Worm (Caenorhabditis elegans) whole organism, L4 larva: ENCODE measurements around the gene T12A7.6.

Experiments
- F26F4.8 ChIP-seq: fragments of 200-800 bp; sonication (Bioruptor generic); conservative IDR thresholded peaks from 2 replicates; pipeline ENCODE4 v1.3.6; 2022; ENCODE audit warnings: missing genetic modification characterization, missing compliant biosample characterization
- Y105C5A.15 ChIP-seq: fragments of 200-800 bp; sonication (Bioruptor generic); IDR thresholded peaks from 2 replicates; pipeline ENCODE4 v1.3.6; 2022; ENCODE audit warnings: missing genetic modification characterization, missing compliant biosample characterization
- dpl-1 ChIP-seq: fragments of 150-350 bp; optimal IDR thresholded peaks from 2 replicates; lab custom pipeline; 2014; ENCODE audit warnings: missing biosample characterization, missing genetic modification reagents, missing genetic modification characterization
- fos-1 ChIP-seq: fragments of 150-350 bp; optimal IDR thresholded peaks from 2 replicates; lab custom pipeline; 2014; ENCODE audit warnings: missing biosample characterization, missing genetic modification characterization
- hlh-30 ChIP-seq: sonication (generic microtip); optimal IDR thresholded peaks from 2 replicates; lab custom pipeline; 2017; ENCODE audit warnings: antibody characterized with exemption, mild to moderate bottlenecking, missing genetic modification characterization, missing compliant biosample characterization; ENCODE audit not compliant: insufficient read depth
- jun-1 ChIP-seq: fragments of 150-350 bp; optimal IDR thresholded peaks from 2 replicates; lab custom pipeline; 2014; ENCODE audit warnings: missing biosample characterization, missing genetic modification reagents, missing genetic modification characterization
- lin-13 ChIP-seq: fragments of 150-350 bp; optimal IDR thresholded peaks from 2 replicates; lab custom pipeline; 2014; ENCODE audit warnings: missing biosample characterization, missing genetic modification reagents, missing genetic modification characterization
- lin-39 ChIP-seq: fragments of 150-350 bp; optimal IDR thresholded peaks from 2 replicates; lab custom pipeline; 2014; ENCODE audit warnings: missing biosample characterization, missing genetic modification reagents, missing genetic modification characterization
- nhr-10 ChIP-seq: fragments of 150-350 bp; optimal IDR thresholded peaks from 2 replicates; lab custom pipeline; 2014; ENCODE audit warnings: missing biosample characterization, missing genetic modification characterization
- nhr-237 ChIP-seq: sonication (generic microtip); optimal IDR thresholded peaks from 2 replicates; lab custom pipeline; 2017; ENCODE audit warnings: missing biosample characterization, missing genetic modification characterization
- nhr-28 ChIP-seq: fragments of 150-350 bp; optimal IDR thresholded peaks from 2 replicates; lab custom pipeline; 2014; ENCODE audit warnings: missing biosample characterization, missing genetic modification characterization
- nhr-48 ChIP-seq: sonication (generic microtip); optimal IDR thresholded peaks from 2 replicates; lab custom pipeline; 2016; ENCODE audit warnings: mild to moderate bottlenecking, missing genetic modification characterization, missing compliant biosample characterization
- saeg-2 ChIP-seq: fragments of 200-800 bp; sonication (Bioruptor generic); IDR thresholded peaks from 2 replicates; pipeline ENCODE4 v1.3.6; 2022; ENCODE audit warnings: missing genetic modification reagents, missing genetic modification characterization, missing compliant biosample characterization
- unc-39 ChIP-seq: sonication (generic microtip); optimal IDR thresholded peaks from 2 replicates; lab custom pipeline; 2017; ENCODE audit warnings: missing biosample characterization, missing genetic modification characterization

- TF ChIP-seq nhr-48 (no peak), lin-39 (tag; lab: Kevin White, UChicago) (no peak), nhr-237 (tag; lab: Kevin White, UChicago) (no peak), Y105C5A.15 (GFP tag; lab: Robert Waterston, UW) (no peak), jun-1 (no peak), hlh-30 (tag; lab: Kevin White, UChicago) (no peak), nhr-10 (no peak), F26F4.8 (GFP tag; lab: Robert Waterston, UW) (no peak), unc-39 (no peak), dpl-1 (GFP tag; lab: Kevin White, UChicago) (no peak), fos-1 (tag; lab: Kevin White, UChicago) (no peak), saeg-2 (GFP tag; lab: Robert Waterston, UW) (no peak), lin-13 (no peak), nhr-28 (tag; lab: Kevin White, UChicago) (peak; percentile 58)
Measured at ce11 chrIV:11721878-11722277, 27.1 kb upstream of the T12A7.6 start.
